Fruit fly (Drosophila melanogaster) whole organism, prepupa: ENCODE data around the gene CG2157.
A peak's percentile ranks its signal among the peaks of the same experiment; 100 is the strongest.

Source experiments
- Blimp-1 ChIP-seq: fragments of 200-800 bp; sonication (Bioruptor generic); optimal IDR thresholded peaks from 3 replicates; lab custom pipeline; 2017; ENCODE audit warnings: missing biosample characterization, missing genetic modification characterization, mild to moderate bottlenecking, moderate library complexity, missing genetic modification reagents
- CG10631 ChIP-seq: fragments of 200-800 bp; sonication (Bioruptor generic); optimal IDR thresholded peaks from 2 replicates; lab custom pipeline; 2016; ENCODE audit warnings: missing biosample characterization, missing genetic modification characterization
- CG10669 ChIP-seq: fragments of 200-800 bp; sonication (Bioruptor generic); optimal IDR thresholded peaks from 3 replicates; lab custom pipeline; 2018; ENCODE audit warnings: missing biosample characterization, mild to moderate bottlenecking, missing genetic modification characterization, moderate library complexity
- CG11294 ChIP-seq: fragments of 200-800 bp; sonication (Bioruptor generic); IDR thresholded peaks from 2 replicates; pipeline ENCODE4 v1.3.6; 2022; ENCODE audit warnings: missing biosample characterization, missing genetic modification characterization
- CG11762 ChIP-seq: fragments of 200-800 bp; sonication (Bioruptor generic); optimal IDR thresholded peaks from 3 replicates; lab custom pipeline; 2016; ENCODE audit warnings: missing biosample characterization, missing genetic modification characterization; ENCODE audit not compliant: insufficient read depth
- CG15336 ChIP-seq: fragments of 200-800 bp; sonication (Bioruptor generic); IDR thresholded peaks from 2 replicates; pipeline ENCODE4 v1.3.6; 2022; ENCODE audit warnings: missing biosample characterization, missing genetic modification characterization
- CG1621 ChIP-seq: fragments of 200-800 bp; sonication (Bioruptor generic); optimal IDR thresholded peaks from 3 replicates; lab custom pipeline; 2018; ENCODE audit warnings: missing biosample characterization, mild to moderate bottlenecking, missing genetic modification characterization
- CG3032 ChIP-seq: fragments of 200-800 bp; optimal IDR thresholded peaks from 2 replicates; lab custom pipeline; 2019; ENCODE audit warnings: missing biosample characterization, mild to moderate bottlenecking, missing genetic modification characterization, moderate library complexity
- CG32006 ChIP-seq: fragments of 200-800 bp; sonication (Bioruptor generic); optimal IDR thresholded peaks from 3 replicates; lab custom pipeline; 2017; ENCODE audit warnings: missing biosample characterization, mild to moderate bottlenecking, missing genetic modification characterization
- CG34406 ChIP-seq: fragments of 200-800 bp; sonication (Bioruptor generic); optimal IDR thresholded peaks from 3 replicates; lab custom pipeline; 2016; ENCODE audit warnings: missing biosample characterization, missing genetic modification characterization
- CG4318 ChIP-seq: fragments of 200-800 bp; sonication (Bioruptor generic); optimal IDR thresholded peaks from 3 replicates; lab custom pipeline; 2017; ENCODE audit warnings: missing biosample characterization, mild to moderate bottlenecking, missing genetic modification characterization
- CG6163 ChIP-seq: fragments of 200-800 bp; sonication (Bioruptor generic); IDR thresholded peaks from 3 replicates; pipeline ENCODE4 v1.3.6; 2022; ENCODE audit warnings: missing biosample characterization, missing genetic modification characterization
- CG6276 ChIP-seq: fragments of 200-800 bp; sonication (Bioruptor generic); optimal IDR thresholded peaks from 2 replicates; lab custom pipeline; 2017; ENCODE audit warnings: missing biosample characterization, mild to moderate bottlenecking, missing genetic modification characterization
- CG6854 ChIP-seq: fragments of 200-800 bp; sonication (Bioruptor generic); optimal IDR thresholded peaks from 2 replicates; lab custom pipeline; 2017; ENCODE audit warnings: missing biosample characterization, mild to moderate bottlenecking, missing genetic modification characterization
- CG8119 ChIP-seq: fragments of 200-800 bp; sonication (Bioruptor generic); IDR thresholded peaks from 3 replicates; pipeline ENCODE4 v1.3.6; 2022; ENCODE audit warnings: missing biosample characterization, missing genetic modification characterization
- CG8319 ChIP-seq: fragments of 200-800 bp; sonication (Bioruptor generic); optimal IDR thresholded peaks from 3 replicates; lab custom pipeline; 2016; ENCODE audit warnings: missing biosample characterization, missing genetic modification characterization
- CG8632 ChIP-seq: fragments of 200-800 bp; sonication (Bioruptor generic); optimal IDR thresholded peaks from 3 replicates; lab custom pipeline; 2016; ENCODE audit warnings: missing biosample characterization, missing genetic modification characterization
- CG9139 ChIP-seq: fragments of 200-800 bp; sonication (Bioruptor generic); optimal IDR thresholded peaks from 3 replicates; lab custom pipeline; 2017; ENCODE audit warnings: missing biosample characterization, mild to moderate bottlenecking, missing genetic modification characterization
- Eip75B ChIP-seq: fragments of 200-800 bp; sonication (Bioruptor generic); optimal IDR thresholded peaks from 3 replicates; lab custom pipeline; 2016; ENCODE audit warnings: missing biosample characterization, missing genetic modification characterization
- Eip78C ChIP-seq: fragments of 200-800 bp; sonication (Bioruptor generic); peaks from one replicate; lab custom pipeline; 2016; ENCODE audit warnings: missing biosample characterization, missing genetic modification characterization
- Eip93F ChIP-seq: fragments of 200-800 bp; sonication (Bioruptor generic); optimal IDR thresholded peaks from 2 replicates; lab custom pipeline; 2016; ENCODE audit warnings: missing biosample characterization, mild to moderate bottlenecking, missing genetic modification characterization
- Ets21C ChIP-seq: fragments of 200-800 bp; sonication (Bioruptor generic); optimal IDR thresholded peaks from 3 replicates; lab custom pipeline; 2016; ENCODE audit warnings: missing biosample characterization, missing genetic modification characterization
- Ets96B ChIP-seq: fragments of 200-800 bp; optimal IDR thresholded peaks from 2 replicates; lab custom pipeline; 2019; ENCODE audit warnings: missing biosample characterization, mild to moderate bottlenecking, missing genetic modification characterization, moderate library complexity
- Hr38 ChIP-seq: sonication (Bioruptor generic); optimal IDR thresholded peaks from 2 replicates; lab custom pipeline; 2016; ENCODE audit warnings: missing biosample characterization, missing genetic modification characterization
- Hr39 ChIP-seq: fragments of 200-800 bp; sonication (Bioruptor generic); optimal IDR thresholded peaks from 2 replicates; lab custom pipeline; 2016; ENCODE audit warnings: missing biosample characterization, missing genetic modification characterization
- Hr4 ChIP-seq: fragments of 200-800 bp; sonication (Bioruptor generic); optimal IDR thresholded peaks from 3 replicates; lab custom pipeline; 2016; ENCODE audit warnings: missing biosample characterization, missing genetic modification characterization
- Met ChIP-seq: fragments of 200-800 bp; sonication (Bioruptor generic); optimal IDR thresholded peaks from 3 replicates; lab custom pipeline; 2016; ENCODE audit warnings: missing biosample characterization, missing genetic modification characterization
- OdsH ChIP-seq: fragments of 200-800 bp; sonication (Bioruptor generic); optimal IDR thresholded peaks from 3 replicates; lab custom pipeline; 2016; ENCODE audit warnings: missing biosample characterization, missing genetic modification characterization
- Smox ChIP-seq: fragments of 200-800 bp; sonication (Bioruptor generic); optimal IDR thresholded peaks from 3 replicates; lab custom pipeline; 2016; ENCODE audit warnings: missing biosample characterization, missing genetic modification characterization
- Sox102F ChIP-seq: fragments of 200-800 bp; sonication (Bioruptor generic); optimal IDR thresholded peaks from 2 replicates; lab custom pipeline; 2016; ENCODE audit warnings: missing biosample characterization, mild to moderate bottlenecking, missing genetic modification characterization
- Sox14 ChIP-seq: fragments of 200-800 bp; sonication (Bioruptor generic); optimal IDR thresholded peaks from 3 replicates; lab custom pipeline; 2016; ENCODE audit warnings: missing biosample characterization, missing genetic modification characterization
- Sox15 ChIP-seq: fragments of 200-800 bp; sonication (Bioruptor generic); optimal IDR thresholded peaks from 3 replicates; lab custom pipeline; 2016; ENCODE audit warnings: missing biosample characterization, missing genetic modification characterization
- acj6 ChIP-seq: fragments of 200-800 bp; sonication (Bioruptor generic); optimal IDR thresholded peaks from 3 replicates; lab custom pipeline; 2016; ENCODE audit warnings: missing biosample characterization, missing genetic modification characterization
- cyc ChIP-seq: fragments of 200-800 bp; sonication (Bioruptor generic); optimal IDR thresholded peaks from 3 replicates; lab custom pipeline; 2016; ENCODE audit warnings: missing biosample characterization, missing genetic modification characterization
- dac ChIP-seq: fragments of 200-800 bp; sonication (Bioruptor generic); optimal IDR thresholded peaks from 2 replicates; lab custom pipeline; 2017; ENCODE audit warnings: missing biosample characterization, mild to moderate bottlenecking, missing genetic modification characterization
- dsx ChIP-seq: fragments of 200-800 bp; optimal IDR thresholded peaks from 3 replicates; lab custom pipeline; 2019; ENCODE audit warnings: missing biosample characterization, mild to moderate bottlenecking, missing genetic modification characterization, moderate library complexity; ENCODE audit not compliant: poor library complexity, severe bottlenecking
- eg ChIP-seq: fragments of 200-800 bp; sonication (Bioruptor generic); IDR thresholded peaks from 3 replicates; pipeline ENCODE4 v1.3.6; 2022; ENCODE audit warnings: missing biosample characterization, missing genetic modification characterization
- fd59A ChIP-seq: fragments of 200-800 bp; sonication (Bioruptor generic); optimal IDR thresholded peaks from 2 replicates; lab custom pipeline; 2017; ENCODE audit warnings: missing biosample characterization, mild to moderate bottlenecking, missing genetic modification characterization, missing genetic modification reagents
- fd85E ChIP-seq: fragments of 200-800 bp; sonication (Bioruptor generic); optimal IDR thresholded peaks from 3 replicates; lab custom pipeline; 2016; ENCODE audit warnings: missing biosample characterization, missing genetic modification characterization
- fkh ChIP-seq: fragments of 200-800 bp; sonication (Bioruptor generic); optimal IDR thresholded peaks from 3 replicates; lab custom pipeline; 2017; ENCODE audit warnings: missing biosample characterization, mild to moderate bottlenecking, missing genetic modification characterization, moderate library complexity
- lz ChIP-seq: fragments of 200-800 bp; sonication (Bioruptor generic); optimal IDR thresholded peaks from 3 replicates; lab custom pipeline; 2016; ENCODE audit warnings: missing biosample characterization, missing genetic modification characterization
- pdm3 ChIP-seq: fragments of 200-800 bp; sonication (Bioruptor generic); optimal IDR thresholded peaks from 3 replicates; lab custom pipeline; 2016; ENCODE audit warnings: missing biosample characterization, missing genetic modification characterization
- salr ChIP-seq, 2 experiments: fragments of 200-800 bp; sonication (Bioruptor generic); optimal IDR thresholded peaks; 3 replicates each; lab custom pipeline; 2016 to 2018; ENCODE audit warnings: missing biosample characterization in 2 of 2, missing genetic modification characterization in 2 of 2, mild to moderate bottlenecking in 1 of 2
- spab ChIP-seq: fragments of 200-800 bp; sonication (Bioruptor generic); optimal IDR thresholded peaks from 2 replicates; lab custom pipeline; 2017; ENCODE audit warnings: missing biosample characterization, mild to moderate bottlenecking, missing genetic modification characterization, missing genetic modification reagents
- ss ChIP-seq, 2 experiments: fragments of 200-800 bp; sonication (Bioruptor generic); optimal IDR thresholded peaks; 2 replicates in 1 of 2; 3 replicates in 1 of 2; lab custom pipeline; 2017 to 2018; ENCODE audit warnings: mild to moderate bottlenecking in 2 of 2, missing biosample characterization in 2 of 2, missing genetic modification characterization in 2 of 2, moderate library complexity in 1 of 2
- svp ChIP-seq: fragments of 200-800 bp; sonication (Bioruptor generic); peaks from one replicate; lab custom pipeline; 2016; ENCODE audit warnings: missing biosample characterization, missing genetic modification characterization
- topi ChIP-seq: fragments of 200-800 bp; sonication (Bioruptor generic); optimal IDR thresholded peaks from 3 replicates; lab custom pipeline; 2016; ENCODE audit warnings: missing biosample characterization, missing genetic modification characterization
- vri ChIP-seq: fragments of 200-800 bp; sonication (Bioruptor generic); optimal IDR thresholded peaks from 3 replicates; lab custom pipeline; 2016; ENCODE audit warnings: missing biosample characterization, mild to moderate bottlenecking, missing genetic modification characterization

The CG2157 gene

DNA sequence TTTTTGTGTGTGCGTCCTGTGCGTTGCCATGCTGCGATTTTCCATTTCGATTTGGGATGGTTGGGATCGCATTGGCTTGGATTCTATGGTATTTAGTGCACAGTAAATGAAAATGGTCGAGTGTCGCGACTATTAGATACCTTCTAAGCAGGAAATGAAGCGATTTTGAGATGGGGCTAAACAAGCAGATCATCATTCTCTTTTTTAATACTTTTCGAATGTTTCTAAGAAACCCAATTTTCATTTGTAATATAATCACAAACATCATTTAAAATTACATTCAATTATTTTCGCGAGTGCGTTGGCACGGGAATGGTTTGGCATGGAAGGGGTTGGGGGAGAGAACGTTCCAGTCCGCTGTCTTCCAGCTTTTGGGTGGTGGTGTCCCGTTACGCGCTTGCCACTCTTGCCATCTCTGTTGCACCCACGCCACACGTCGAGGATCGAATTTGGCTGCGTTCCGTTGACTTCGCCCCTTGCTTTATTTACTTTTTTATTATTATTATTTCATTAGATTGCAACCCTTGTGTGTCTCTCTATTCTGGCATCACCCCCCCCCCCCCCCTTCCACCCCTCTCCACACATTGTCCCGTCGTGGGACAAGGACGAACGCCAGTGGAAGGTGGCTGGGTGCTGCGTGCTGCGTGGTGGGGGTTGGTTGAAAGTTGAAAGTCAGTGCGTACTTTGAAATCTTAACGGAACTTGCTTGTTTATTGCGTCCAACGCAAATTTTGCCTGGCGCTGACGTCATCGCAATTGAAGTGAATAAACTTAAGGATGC lies 43.5 kb upstream of the CG2157 start:
- no peak for TF ChIP-seq Eip93F (GFP tag; lab: Kevin White, UChicago)
- no peak for TF ChIP-seq OdsH
- TF ChIP-seq CG6163, result no peak
- no peak for TF ChIP-seq Smox (GFP tag; lab: Kevin White, UChicago)
- no peak for TF ChIP-seq CG10669 (GFP tag; lab: Kevin White, UChicago)
- no peak for TF ChIP-seq CG32006 (GFP tag; lab: Kevin White, UChicago)
- no peak for TF ChIP-seq CG3032 (tag; lab: Kevin White, UChicago)
- no peak for TF ChIP-seq dac (GFP tag; lab: Kevin White, UChicago)
- no peak for TF ChIP-seq eg (GFP tag; lab: Robert Waterston, UW)
- TF ChIP-seq CG9139, result no peak
- no peak for TF ChIP-seq Sox102F
- TF ChIP-seq Met, result no peak
- no peak for TF ChIP-seq CG1621 (tag; lab: Kevin White, UChicago)
- TF ChIP-seq fkh (GFP tag; lab: Kevin White, UChicago), result no peak
- TF ChIP-seq CG8319 (GFP tag; lab: Kevin White, UChicago), result no peak
- TF ChIP-seq topi, result no peak
- no peak for TF ChIP-seq pdm3 (GFP tag; lab: Kevin White, UChicago)
- no peak for TF ChIP-seq CG6854
- no peak for TF ChIP-seq Hr39 (GFP tag; lab: Kevin White, UChicago)

DNA sequence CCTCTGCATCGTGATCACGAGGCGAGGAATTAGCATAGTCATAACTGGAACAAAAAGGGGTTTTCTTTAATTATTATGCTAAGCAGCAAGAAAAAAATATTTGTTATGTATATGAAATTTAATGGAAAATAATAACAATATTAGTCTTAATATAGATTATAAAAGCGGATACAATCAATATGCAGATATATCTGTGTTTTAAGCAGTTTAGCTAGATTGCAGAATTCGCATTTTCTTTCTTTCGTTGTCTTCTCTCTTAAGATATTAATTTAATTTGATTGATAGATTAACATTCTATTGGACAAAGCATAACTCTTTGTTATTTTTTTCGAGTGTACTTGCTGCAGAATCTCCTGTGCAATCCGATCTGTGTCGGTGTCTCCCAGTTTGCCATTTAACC lies 41.8 kb upstream of the CG2157 start:
- TF ChIP-seq CG34406 (GFP tag; lab: Kevin White, UChicago) (peak; percentile 19), CG1621 (tag; lab: Kevin White, UChicago) (no peak), CG11762 (GFP tag; lab: Kevin White, UChicago) (no peak), CG8319 (GFP tag; lab: Kevin White, UChicago) (no peak), Ets96B (tag; lab: Kevin White, UChicago) (peak; percentile 27), CG11294 (GFP tag; lab: Robert Waterston, UW) (no peak), cyc (GFP tag; lab: Kevin White, UChicago) (no peak), CG15336 (GFP tag; lab: Robert Waterston, UW) (no peak), acj6 (GFP tag; lab: Kevin White, UChicago) (peak; percentile 20), ss (GFP tag; optimal IDR thresholded peaks at IDR 0.05; lab: Kevin White, UChicago) (peak in 1 of 2 experiments; percentile 23), Sox15 (GFP tag; lab: Kevin White, UChicago) (no peak), OdsH (no peak), CG6276 (GFP tag; lab: Kevin White, UChicago) (no peak), Ets21C (no peak), vri (no peak), dac (GFP tag; lab: Kevin White, UChicago) (no peak), CG6163 (no peak), Sox14 (GFP tag; lab: Kevin White, UChicago) (no peak), fd85E (no peak), salr (GFP tag; optimal IDR thresholded peaks at IDR 0.05; lab: Kevin White, UChicago) (no peak), fd59A (no peak), CG3032 (tag; lab: Kevin White, UChicago) (peak; percentile 35), Eip75B (no peak), CG4318 (no peak), Sox102F (peak; percentile 5), Met (peak; percentile 28), svp (GFP tag; lab: Kevin White, UChicago) (peak; percentile 74), Blimp-1 (GFP tag; lab: Kevin White, UChicago) (no peak), Eip78C (GFP tag; lab: Kevin White, UChicago) (peak; percentile 63), Hr39 (GFP tag; lab: Kevin White, UChicago) (no peak), CG8632 (no peak), Hr4 (GFP tag; lab: Kevin White, UChicago) (no peak), CG10631 (GFP tag; lab: Kevin White, UChicago) (peak; percentile 16), dsx (no peak), lz (GFP tag; lab: Kevin White, UChicago) (no peak), CG9139 (no peak), CG32006 (GFP tag; lab: Kevin White, UChicago) (no peak), topi (no peak), Hr38 (GFP tag; lab: Kevin White, UChicago) (no peak), spab (GFP tag; lab: Kevin White, UChicago) (peak; percentile 30), CG8119 (no peak)
